Fruit fly (Drosophila melanogaster) whole organism, adult: ENCODE data around the gene Shmt.

Source experiments
- CG11617 ChIP-seq: fragments of 200-800 bp; sonication (Bioruptor generic); optimal IDR thresholded peaks from 2 replicates; lab custom pipeline; 2017; ENCODE audit warnings: mild to moderate bottlenecking, missing biosample characterization, missing genetic modification reagents, missing genetic modification characterization
- CG12768 ChIP-seq: fragments of 200-800 bp; sonication (Bioruptor generic); optimal IDR thresholded peaks from 2 replicates; lab custom pipeline; 2017; ENCODE audit warnings: missing biosample characterization, missing genetic modification characterization, mild to moderate bottlenecking, moderate library complexity, missing genetic modification reagents
- CG14711 ChIP-seq: fragments of 200-800 bp; sonication (Bioruptor generic); optimal IDR thresholded peaks from 2 replicates; lab custom pipeline; 2018; ENCODE audit warnings: missing biosample characterization, mild to moderate bottlenecking, missing genetic modification characterization, moderate library complexity
- CG1620 ChIP-seq: fragments of 200-800 bp; sonication (Bioruptor generic); optimal IDR thresholded peaks from 2 replicates; lab custom pipeline; 2016; ENCODE audit warnings: missing biosample characterization, missing genetic modification characterization
- CG33017 ChIP-seq: fragments of 200-800 bp; sonication (Bioruptor generic); optimal IDR thresholded peaks from 2 replicates; lab custom pipeline; 2018; ENCODE audit warnings: missing biosample characterization, mild to moderate bottlenecking, missing genetic modification characterization, moderate library complexity
- CG5204 ChIP-seq: fragments of 200-800 bp; sonication (Bioruptor generic); optimal IDR thresholded peaks from 2 replicates; lab custom pipeline; 2016; ENCODE audit warnings: missing biosample characterization, missing genetic modification characterization
- CG7045 ChIP-seq: fragments of 200-800 bp; sonication (Bioruptor generic); optimal IDR thresholded peaks from 2 replicates; lab custom pipeline; 2017; ENCODE audit warnings: missing biosample characterization, mild to moderate bottlenecking, missing genetic modification characterization
- CG7101 ChIP-seq: fragments of 200-800 bp; sonication (Bioruptor generic); optimal IDR thresholded peaks from 2 replicates; lab custom pipeline; 2018; ENCODE audit warnings: missing biosample characterization, mild to moderate bottlenecking, missing genetic modification characterization, moderate library complexity
- Clk ChIP-seq: fragments of 200-800 bp; sonication (Bioruptor generic); optimal IDR thresholded peaks from 2 replicates; lab custom pipeline; 2017; ENCODE audit warnings: missing biosample characterization, missing genetic modification characterization
- Crg-1 ChIP-seq: fragments of 200-800 bp; sonication (Bioruptor generic); optimal IDR thresholded peaks from 2 replicates; lab custom pipeline; 2016; ENCODE audit warnings: missing biosample characterization, missing genetic modification characterization
- Hr96 ChIP-seq: fragments of 200-800 bp; sonication (Bioruptor generic); optimal IDR thresholded peaks from 2 replicates; lab custom pipeline; 2016; ENCODE audit warnings: missing biosample characterization, missing genetic modification characterization
- Mnt ChIP-seq: fragments of 200-800 bp; sonication (Bioruptor generic); optimal IDR thresholded peaks from 2 replicates; lab custom pipeline; 2016; ENCODE audit warnings: missing biosample characterization, mild to moderate bottlenecking, missing genetic modification characterization
- bab1 ChIP-seq: fragments of 200-800 bp; sonication (Bioruptor generic); optimal IDR thresholded peaks from 3 replicates; lab custom pipeline; 2019; ENCODE audit warnings: missing biosample characterization, mild to moderate bottlenecking, missing genetic modification characterization, moderate library complexity
- cic ChIP-seq: fragments of 200-800 bp; sonication (Bioruptor generic); optimal IDR thresholded peaks from 2 replicates; lab custom pipeline; 2017; ENCODE audit warnings: missing biosample characterization, mild to moderate bottlenecking, missing genetic modification characterization, moderate library complexity
- cnc ChIP-seq, 2 experiments: fragments of >200 bp; optimal IDR thresholded peaks; 2 replicates each; lab custom pipeline; 2017
- kay ChIP-seq: fragments of 200-800 bp; sonication (Bioruptor generic); peaks from one replicate; lab custom pipeline; 2016; ENCODE audit warnings: missing biosample characterization, missing genetic modification characterization, borderline replicate concordance
- ovo ChIP-seq: fragments of 200-800 bp; sonication (Bioruptor generic); optimal IDR thresholded peaks from 2 replicates; lab custom pipeline; 2016; ENCODE audit warnings: missing biosample characterization, missing genetic modification characterization
- pad ChIP-seq: fragments of 200-800 bp; sonication (Bioruptor generic); optimal IDR thresholded peaks from 3 replicates; lab custom pipeline; 2017; ENCODE audit warnings: missing biosample characterization, missing genetic modification characterization, mild to moderate bottlenecking, moderate library complexity, missing genetic modification reagents
- tj ChIP-seq: fragments of 200-800 bp; sonication (Bioruptor generic); optimal IDR thresholded peaks from 3 replicates; lab custom pipeline; 2017; ENCODE audit warnings: missing biosample characterization, mild to moderate bottlenecking, missing genetic modification characterization, moderate library complexity
- toe ChIP-seq: fragments of 200-800 bp; sonication (Bioruptor generic); optimal IDR thresholded peaks from 2 replicates; lab custom pipeline; 2016; ENCODE audit warnings: missing biosample characterization, missing genetic modification characterization

Shmt gene

dm6 chrX:5900146-5901093, 16.2 kb downstream of the Shmt start, which contains the start of gene Act5C:
Gene Act5C, plus strand, starts transcription at chrX:5900861.
- TF ChIP-seq ovo (GFP tag; lab: Kevin White, UChicago) (peak; percentile 93), bab1 (GFP tag; lab: Kevin White, UChicago) (peak; percentile 93), Clk (GFP tag; lab: Kevin White, UChicago) (peak; percentile 33), kay (no peak), Mnt (GFP tag; lab: Kevin White, UChicago) (peak; percentile 30), CG11617 (GFP tag; lab: Kevin White, UChicago) (peak; percentile 63), Hr96 (peak; percentile 68), cnc (optimal IDR thresholded peaks at IDR 0.05; lab: Kevin White, UChicago) (no peak), CG14711 (tag; lab: Kevin White, UChicago) (peak; percentile 84), CG7101 (tag; lab: Kevin White, UChicago) (peak; percentile 87), CG33017 (peak; percentile 70), CG1620 (GFP tag; lab: Kevin White, UChicago) (peak; percentile 46), tj (peak; percentile 42), CG5204 (GFP tag; lab: Kevin White, UChicago) (peak; percentile 71), CG12768 (GFP tag; lab: Kevin White, UChicago) (peak; percentile 58), Crg-1 (GFP tag; lab: Kevin White, UChicago) (peak; percentile 29), cic (GFP tag; lab: Kevin White, UChicago) (no peak), CG7045 (GFP tag; lab: Kevin White, UChicago) (peak; percentile 32), toe (GFP tag; lab: Kevin White, UChicago) (peak; percentile 44), pad (peak; percentile 65)

- TF ChIP-seq bab1 (GFP tag; lab: Kevin White, UChicago) (peak; percentile 20), kay (peak; percentile 30), ovo (GFP tag; lab: Kevin White, UChicago) (peak; percentile 25), pad (peak; percentile 62), CG11617 (GFP tag; lab: Kevin White, UChicago) (no peak), Hr96 (no peak), CG33017 (no peak), CG12768 (GFP tag; lab: Kevin White, UChicago) (no peak), CG1620 (GFP tag; lab: Kevin White, UChicago) (no peak), CG5204 (GFP tag; lab: Kevin White, UChicago) (no peak), Crg-1 (GFP tag; lab: Kevin White, UChicago) (no peak), tj (peak; percentile 75), Clk (GFP tag; lab: Kevin White, UChicago) (no peak), CG7101 (tag; lab: Kevin White, UChicago) (no peak), cnc (optimal IDR thresholded peaks at IDR 0.05; lab: Kevin White, UChicago) (no peak), Mnt (GFP tag; lab: Kevin White, UChicago) (peak; percentile 11), CG14711 (tag; lab: Kevin White, UChicago) (peak; percentile 5), CG7045 (GFP tag; lab: Kevin White, UChicago) (no peak), cic (GFP tag; lab: Kevin White, UChicago) (no peak), toe (GFP tag; lab: Kevin White, UChicago) (no peak)
These were observed 17.1 kb downstream of the Shmt start for dm6 chrX:5899241-5900145.

- TF ChIP-seq CG33017 (no peak), pad (no peak), Crg-1 (GFP tag; lab: Kevin White, UChicago) (no peak), tj (peak; percentile 94), CG7101 (tag; lab: Kevin White, UChicago) (peak; percentile 17), CG7045 (GFP tag; lab: Kevin White, UChicago) (no peak), CG1620 (GFP tag; lab: Kevin White, UChicago) (no peak), CG11617 (GFP tag; lab: Kevin White, UChicago) (no peak), Hr96 (no peak), bab1 (GFP tag; lab: Kevin White, UChicago) (no peak)
These were observed 19.5 kb downstream of the Shmt start for dm6 chrX:5896809-5897700.

dm6 chrX:5895821-5896550, 20.6 kb downstream of the Shmt start:
- TF ChIP-seq Crg-1 (GFP tag; lab: Kevin White, UChicago) (peak; percentile 51), CG14711 (tag; lab: Kevin White, UChicago) (peak; percentile 87), CG1620 (GFP tag; lab: Kevin White, UChicago) (peak; percentile 75), ovo (GFP tag; lab: Kevin White, UChicago) (peak; percentile 56), CG5204 (GFP tag; lab: Kevin White, UChicago) (peak; percentile 66), CG7101 (tag; lab: Kevin White, UChicago) (peak; percentile 88), cnc (optimal IDR thresholded peaks at IDR 0.05; lab: Kevin White, UChicago) (no peak), bab1 (GFP tag; lab: Kevin White, UChicago) (peak; percentile 92), CG33017 (peak; percentile 80), tj (peak; percentile 95), cic (GFP tag; lab: Kevin White, UChicago) (no peak), Hr96 (peak; percentile 81), Clk (GFP tag; lab: Kevin White, UChicago) (peak; percentile 72), CG7045 (GFP tag; lab: Kevin White, UChicago) (peak; percentile 81), kay (no peak), pad (peak; percentile 78), CG11617 (GFP tag; lab: Kevin White, UChicago) (peak; percentile 41), Mnt (GFP tag; lab: Kevin White, UChicago) (peak; percentile 25), CG12768 (GFP tag; lab: Kevin White, UChicago) (peak; percentile 76), toe (GFP tag; lab: Kevin White, UChicago) (peak; percentile 51)
